Worm (Caenorhabditis elegans): ENCODE results near the gene F32D8.7.
A peak's percentile ranks its signal among the peaks of the same experiment; 100 is the strongest.

The F32D8.7 gene

ce11 chrV:10894601-10895000 lies 3.6 kb upstream of the F32D8.7 start, which contains the start of the genes F32D8.14 and F32D8.5:
Gene F32D8.14 (minus strand): TSS chrV:10894788.
Gene F32D8.5 (plus strand): TSS chrV:10894800.
- TF ChIP-seq pes-1 (GFP tag; IDR thresholded peaks at IDR 0.05) (peak; percentile 28; the same call in 1 of the 2 replicates), tbx-37 (GFP tag; conservative IDR thresholded peaks at IDR 0.05) (peak; percentile 69), F13C5.2 (tag; optimal IDR thresholded peaks at IDR 0.05) (peak; percentile 19), ceh-36 (tag; optimal IDR thresholded peaks at IDR 0.05) (no peak), aly-1 (tag; optimal IDR thresholded peaks at IDR 0.05) (no peak), tbx-11 (GFP tag; IDR thresholded peaks at IDR 0.05) (no peak)

- no peak for TF ChIP-seq F13C5.2 (tag; optimal IDR thresholded peaks at IDR 0.05)
- TF ChIP-seq hmbx-1 (tag; optimal IDR thresholded peaks at IDR 0.05) = no peak
- TF ChIP-seq ceh-13 (GFP tag; optimal IDR thresholded peaks at IDR 0.05) = no peak
- no peak for TF ChIP-seq pes-1 (GFP tag; IDR thresholded peaks at IDR 0.05)
- TF ChIP-seq sea-1 (GFP tag; conservative IDR thresholded peaks at IDR 0.05) = no peak
- TF ChIP-seq ets-7 (tag; optimal IDR thresholded peaks at IDR 0.05) = no peak
Observed at ce11 chrV:10896295-10896694, 1.9 kb upstream of the F32D8.7 start, which contains the start of gene F32D8.13. Gene F32D8.13 (minus strand): TSS chrV:10896543.

DNA sequence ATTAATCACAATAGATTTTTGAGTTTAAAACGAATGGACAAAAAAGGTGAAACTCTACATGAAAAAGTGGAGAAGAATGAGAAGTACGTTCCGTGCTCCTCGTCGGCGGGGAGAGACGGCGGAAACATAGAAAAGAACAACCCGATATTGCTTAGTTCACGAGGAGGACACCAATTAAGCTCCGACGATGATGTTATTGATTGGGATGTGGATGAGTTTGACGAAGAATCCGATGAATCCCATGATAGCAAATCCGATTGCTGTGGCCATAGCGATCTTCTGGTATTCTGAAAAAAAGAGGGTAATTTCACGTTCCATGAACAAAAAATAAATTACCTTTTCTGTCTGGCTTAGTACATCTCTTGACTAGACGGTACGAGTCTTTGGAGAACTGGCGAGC lies 1.5 kb upstream of the F32D8.7 start:
- TF ChIP-seq ama-1 (optimal IDR thresholded peaks at IDR 0.05) = no peak
- TF ChIP-seq tbx-11 (GFP tag; IDR thresholded peaks at IDR 0.05) = no peak
- TF ChIP-seq ets-7 (tag; optimal IDR thresholded peaks at IDR 0.05) = no peak
- no peak for TF ChIP-seq hnd-1 (tag; optimal IDR thresholded peaks at IDR 0.05)
- TF ChIP-seq F13C5.2 (tag; optimal IDR thresholded peaks at IDR 0.05) = no peak
- no peak for TF ChIP-seq ceh-36 (tag; optimal IDR thresholded peaks at IDR 0.05)
- no peak for TF ChIP-seq scrt-1 (GFP tag; IDR thresholded peaks at IDR 0.05)
- TF ChIP-seq sea-1 (GFP tag; conservative IDR thresholded peaks at IDR 0.05) = no peak
- no peak for TF ChIP-seq tbx-37 (GFP tag; conservative IDR thresholded peaks at IDR 0.05)
- no peak for TF ChIP-seq hmg-4 (GFP tag; optimal IDR thresholded peaks at IDR 0.05)
- no peak for TF ChIP-seq tra-4 (tag; optimal IDR thresholded peaks at IDR 0.05)
- no peak for TF ChIP-seq B0310.2 (tag; optimal IDR thresholded peaks at IDR 0.05)

DNA sequence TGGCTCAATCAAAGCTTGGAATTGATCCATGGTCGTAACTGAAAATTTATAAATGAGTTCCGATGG lies 1.3 kb upstream of the F32D8.7 start, which contains the start of gene sec-61.G:
TSS of gene sec-61.G (minus strand) at position 38 of the 66 bp plus-strand sequence.
- TF ChIP-seq ceh-36 (tag; optimal IDR thresholded peaks at IDR 0.05) = no peak
- TF ChIP-seq sea-1 (GFP tag; conservative IDR thresholded peaks at IDR 0.05) = no peak
- no peak for TF ChIP-seq pes-1 (GFP tag; IDR thresholded peaks at IDR 0.05)
- no peak for TF ChIP-seq tbx-11 (GFP tag; IDR thresholded peaks at IDR 0.05)
- no peak for TF ChIP-seq ama-1 (optimal IDR thresholded peaks at IDR 0.05)

DNA sequence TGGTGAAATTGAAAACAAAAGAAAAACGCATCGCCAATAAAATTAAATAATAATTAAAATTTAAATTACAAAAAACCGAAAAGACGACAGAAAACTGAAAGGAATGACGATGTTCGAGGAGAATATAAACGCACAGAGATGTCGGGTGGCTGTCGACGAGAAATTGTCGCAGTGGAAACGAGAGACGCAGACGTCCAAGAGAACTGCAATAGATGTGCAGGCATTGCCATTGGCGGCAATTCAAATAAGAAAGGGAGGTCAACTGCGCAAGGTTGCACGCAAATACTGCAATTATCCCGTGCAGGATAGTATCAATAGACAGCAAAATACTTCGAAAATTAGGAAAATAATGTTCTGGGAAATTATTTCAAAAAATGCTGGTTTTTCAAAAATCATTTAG lies 1.1 kb upstream of the F32D8.7 start:
- TF ChIP-seq hmbx-1 (tag; optimal IDR thresholded peaks at IDR 0.05) = no peak
- TF ChIP-seq hnd-1 (tag; optimal IDR thresholded peaks at IDR 0.05) = peak; percentile 53
- peak; percentile 82 for TF ChIP-seq hmg-4 (GFP tag; optimal IDR thresholded peaks at IDR 0.05)
- TF ChIP-seq tbx-11 (GFP tag; IDR thresholded peaks at IDR 0.05) = peak; percentile 58; the same call in 1 of the 2 replicates
- peak; percentile 25 for TF ChIP-seq B0310.2 (tag; optimal IDR thresholded peaks at IDR 0.05)
- TF ChIP-seq pes-1 (GFP tag; IDR thresholded peaks at IDR 0.05) = no peak; the same call in none of the 2 replicates
- TF ChIP-seq tbx-37 (GFP tag; conservative IDR thresholded peaks at IDR 0.05) = peak; percentile 61
- no peak for TF ChIP-seq tra-4 (tag; optimal IDR thresholded peaks at IDR 0.05)
- no peak for TF ChIP-seq aly-1 (tag; optimal IDR thresholded peaks at IDR 0.05)
- no peak for TF ChIP-seq ceh-36 (tag; optimal IDR thresholded peaks at IDR 0.05)
- peak; percentile 68; the same call in 1 of the 2 replicates for TF ChIP-seq sea-1 (GFP tag; conservative IDR thresholded peaks at IDR 0.05)
- TF ChIP-seq flt-1 (GFP tag; IDR thresholded peaks at IDR 0.05) = peak; percentile 76
- TF ChIP-seq scrt-1 (GFP tag; IDR thresholded peaks at IDR 0.05) = peak; percentile 46; the same call in 1 of the 2 replicates
- peak; percentile 93 for TF ChIP-seq F13C5.2 (tag; optimal IDR thresholded peaks at IDR 0.05)
- TF ChIP-seq ceh-13 (GFP tag; optimal IDR thresholded peaks at IDR 0.05) = no peak
- TF ChIP-seq ets-7 (tag; optimal IDR thresholded peaks at IDR 0.05) = no peak

DNA sequence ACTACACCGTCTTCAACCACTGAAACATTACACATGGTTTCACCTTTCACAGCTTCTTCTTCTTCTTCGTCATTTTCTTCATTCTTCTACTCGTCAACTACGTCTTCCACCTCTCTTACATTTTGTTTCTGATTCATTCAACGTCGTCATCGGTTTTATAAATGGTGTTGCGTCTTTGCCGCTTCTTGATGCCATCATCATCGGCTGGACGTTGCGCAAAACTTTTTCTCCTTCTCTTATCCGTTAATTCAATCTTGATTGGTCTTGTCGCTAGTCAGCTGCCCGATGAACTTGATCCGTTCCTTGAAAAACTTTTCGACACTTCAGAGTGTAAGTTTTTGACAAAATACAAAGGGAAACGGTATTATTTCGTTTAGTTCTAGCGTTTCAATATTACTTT lies 394 bp downstream of the F32D8.7 start:
- TF ChIP-seq tra-4 (tag; optimal IDR thresholded peaks at IDR 0.05) = no peak
- TF ChIP-seq B0310.2 (tag; optimal IDR thresholded peaks at IDR 0.05) = no peak
- no peak for TF ChIP-seq hmg-4 (GFP tag; optimal IDR thresholded peaks at IDR 0.05)
- TF ChIP-seq sea-1 (GFP tag; conservative IDR thresholded peaks at IDR 0.05) = no peak
- no peak for TF ChIP-seq ceh-36 (tag; optimal IDR thresholded peaks at IDR 0.05)
- TF ChIP-seq ama-1 (optimal IDR thresholded peaks at IDR 0.05) = no peak
- no peak for TF ChIP-seq tbx-37 (GFP tag; conservative IDR thresholded peaks at IDR 0.05)
- TF ChIP-seq scrt-1 (GFP tag; IDR thresholded peaks at IDR 0.05) = no peak
- TF ChIP-seq pes-1 (GFP tag; IDR thresholded peaks at IDR 0.05) = no peak
- no peak for TF ChIP-seq ceh-13 (GFP tag; optimal IDR thresholded peaks at IDR 0.05)
- TF ChIP-seq ets-7 (tag; optimal IDR thresholded peaks at IDR 0.05) = no peak
- TF ChIP-seq hmbx-1 (tag; optimal IDR thresholded peaks at IDR 0.05) = no peak
- no peak for TF ChIP-seq tbx-11 (GFP tag; IDR thresholded peaks at IDR 0.05)
- TF ChIP-seq aly-1 (tag; optimal IDR thresholded peaks at IDR 0.05) = no peak
- TF ChIP-seq flt-1 (GFP tag; IDR thresholded peaks at IDR 0.05) = no peak
- no peak for TF ChIP-seq F13C5.2 (tag; optimal IDR thresholded peaks at IDR 0.05)
- TF ChIP-seq hnd-1 (tag; optimal IDR thresholded peaks at IDR 0.05) = no peak

DNA sequence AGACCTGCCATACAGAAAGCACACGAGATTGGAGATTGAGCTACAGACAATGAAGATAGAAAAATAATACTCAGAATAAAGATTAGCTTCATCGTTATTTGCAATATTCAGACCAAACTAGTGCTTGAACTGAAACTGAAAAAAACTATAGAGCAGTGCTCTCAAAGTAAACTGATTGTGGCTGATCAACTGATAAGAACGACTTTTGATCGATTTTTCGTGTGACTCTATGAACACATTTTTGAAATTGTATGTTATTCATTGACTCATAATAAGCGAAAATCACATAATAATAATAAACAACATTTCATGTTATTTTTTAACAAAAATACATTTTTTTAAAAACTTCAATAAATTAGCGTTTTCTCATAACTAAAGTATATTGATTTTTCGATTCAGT lies 2.9 kb downstream of the F32D8.7 start, which contains the start of gene spp-16:
TSS of gene spp-16 (minus strand) at position 179 of the 400 bp plus-strand sequence.
- TF ChIP-seq flt-1 (GFP tag; IDR thresholded peaks at IDR 0.05) (no peak), ama-1 (optimal IDR thresholded peaks at IDR 0.05) (no peak), tra-4 (tag; optimal IDR thresholded peaks at IDR 0.05) (no peak), ceh-13 (GFP tag; optimal IDR thresholded peaks at IDR 0.05) (no peak), ceh-36 (tag; optimal IDR thresholded peaks at IDR 0.05) (no peak), sea-1 (GFP tag; conservative IDR thresholded peaks at IDR 0.05) (no peak), aly-1 (tag; optimal IDR thresholded peaks at IDR 0.05) (no peak), B0310.2 (tag; optimal IDR thresholded peaks at IDR 0.05) (no peak), ets-7 (tag; optimal IDR thresholded peaks at IDR 0.05) (no peak), tbx-37 (GFP tag; conservative IDR thresholded peaks at IDR 0.05) (no peak)

DNA sequence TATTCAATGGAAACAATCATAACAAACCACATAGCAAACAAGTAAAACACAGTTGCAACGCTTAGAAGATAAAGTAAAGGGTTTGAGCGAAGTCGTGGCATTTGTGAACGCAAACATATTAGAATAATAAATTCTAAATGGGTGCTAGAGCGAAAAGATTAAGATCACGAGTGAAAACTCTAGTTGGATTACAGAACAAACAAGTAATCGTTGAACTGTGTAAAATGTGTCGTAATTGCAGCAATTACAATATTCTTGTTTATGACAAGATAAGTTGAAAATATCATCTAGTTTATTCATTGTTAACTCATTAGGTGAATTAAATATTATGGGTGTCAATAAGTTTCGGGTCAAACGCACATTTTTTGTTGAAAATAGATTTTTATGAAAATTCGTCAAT lies 4.4 kb downstream of the F32D8.7 start, which contains the start of gene F32D8.8:
TSS of gene F32D8.8 (minus strand) at position 101 of the 400 bp plus-strand sequence.
- TF ChIP-seq ceh-36 (tag; optimal IDR thresholded peaks at IDR 0.05) = no peak
- TF ChIP-seq sea-1 (GFP tag; conservative IDR thresholded peaks at IDR 0.05) = no peak
- TF ChIP-seq hmg-4 (GFP tag; optimal IDR thresholded peaks at IDR 0.05) = no peak
- no peak for TF ChIP-seq F13C5.2 (tag; optimal IDR thresholded peaks at IDR 0.05)
- no peak for TF ChIP-seq B0310.2 (tag; optimal IDR thresholded peaks at IDR 0.05)
- TF ChIP-seq flt-1 (GFP tag; IDR thresholded peaks at IDR 0.05) = no peak
- TF ChIP-seq tbx-11 (GFP tag; IDR thresholded peaks at IDR 0.05) = no peak
- no peak for TF ChIP-seq ama-1 (optimal IDR thresholded peaks at IDR 0.05)
- TF ChIP-seq ceh-13 (GFP tag; optimal IDR thresholded peaks at IDR 0.05) = no peak
- TF ChIP-seq scrt-1 (GFP tag; IDR thresholded peaks at IDR 0.05) = no peak
- no peak for TF ChIP-seq aly-1 (tag; optimal IDR thresholded peaks at IDR 0.05)
- TF ChIP-seq tra-4 (tag; optimal IDR thresholded peaks at IDR 0.05) = no peak
